Worm (Caenorhabditis elegans) whole organism, L2 larva: ENCODE results near the gene ugt-49.
A peak's percentile ranks its signal among the peaks of the same experiment; 100 is the strongest.

ENCODE experiments used
- R02D3.7 ChIP-seq: fragments of 150-350 bp; optimal IDR thresholded peaks from 2 replicates; lab custom pipeline; 2014; ENCODE audit warnings: missing biosample characterization, missing genetic modification characterization
- alr-1 ChIP-seq: fragments of 150-350 bp; optimal IDR thresholded peaks from 2 replicates; lab custom pipeline; 2014; ENCODE audit warnings: missing biosample characterization, missing genetic modification characterization
- ama-1 ChIP-seq: fragments of 150-350 bp; optimal IDR thresholded peaks from 2 replicates; lab custom pipeline; 2018; ENCODE audit warnings: inconsistent platforms
- elt-1 ChIP-seq: fragments of 150-350 bp; optimal IDR thresholded peaks from 2 replicates; lab custom pipeline; 2014; ENCODE audit warnings: missing biosample characterization, missing genetic modification characterization
- fos-1 ChIP-seq: fragments of 150-350 bp; optimal IDR thresholded peaks from 2 replicates; lab custom pipeline; 2014; ENCODE audit warnings: missing biosample characterization, missing genetic modification characterization
- lin-11 ChIP-seq: fragments of 150-350 bp; sonication (generic microtip); optimal IDR thresholded peaks from 2 replicates; lab custom pipeline; 2014; ENCODE audit warnings: missing biosample characterization, missing genetic modification characterization, inconsistent platforms, mixed read lengths
- lin-13 ChIP-seq: fragments of 150-350 bp; optimal IDR thresholded peaks from 2 replicates; lab custom pipeline; 2014; ENCODE audit warnings: missing biosample characterization, missing genetic modification reagents, missing genetic modification characterization
- mdl-1 ChIP-seq, 2 experiments: fragments of 150-350 bp in 1 of 2; sonication (generic microtip) in 1 of 2; optimal IDR thresholded peaks; 2 replicates each; lab custom pipeline; 2017; ENCODE audit warnings: missing biosample characterization in 2 of 2, missing genetic modification characterization in 2 of 2
- nhr-25 ChIP-seq: fragments of 150-350 bp; sonication (generic microtip); optimal IDR thresholded peaks from 3 replicates; lab custom pipeline; 2014; ENCODE audit warnings: missing biosample characterization, missing genetic modification characterization
- sma-9 ChIP-seq, 2 experiments: fragments of 150-350 bp in 1 of 2; sonication (generic microtip) in 1 of 2; optimal IDR thresholded peaks; 2 replicates each; lab custom pipeline; 2014 to 2016; ENCODE audit warnings: missing genetic modification characterization in 2 of 2, mild to moderate bottlenecking in 1 of 2, missing biosample characterization in 1 of 2, missing compliant biosample characterization in 1 of 2, missing genetic modification reagents in 1 of 2, moderate library complexity in 1 of 2
- snpc-4 ChIP-seq: fragments of 150-350 bp; optimal IDR thresholded peaks from 2 replicates; lab custom pipeline; 2014; ENCODE audit warnings: missing biosample characterization, missing genetic modification characterization
- unc-55 ChIP-seq: fragments of 150-350 bp; sonication (generic microtip); optimal IDR thresholded peaks from 3 replicates; lab custom pipeline; 2014; ENCODE audit warnings: missing biosample characterization, missing genetic modification reagents, missing genetic modification characterization
- ztf-4 ChIP-seq: fragments of 150-350 bp; optimal IDR thresholded peaks from 2 replicates; lab custom pipeline; 2014; ENCODE audit warnings: missing biosample characterization, missing genetic modification characterization

- TF ChIP-seq alr-1 (tag; lab: Kevin White, UChicago) (no peak), sma-9 (GFP tag; optimal IDR thresholded peaks at IDR 0.05; lab: Kevin White, UChicago) (no peak), sma-9 (tag; optimal IDR thresholded peaks at IDR 0.05; lab: Kevin White, UChicago) (no peak), fos-1 (tag; lab: Kevin White, UChicago) (peak; percentile 32), nhr-25 (no peak), elt-1 (tag; lab: Kevin White, UChicago) (no peak), snpc-4 (tag; lab: Kevin White, UChicago) (no peak), ama-1 (lab: Kevin White, UChicago) (no peak), lin-11 (tag; lab: Kevin White, UChicago) (no peak), R02D3.7 (tag; lab: Kevin White, UChicago) (no peak), lin-13 (GFP tag; lab: Kevin White, UChicago) (peak; percentile 30), mdl-1 (tag; optimal IDR thresholded peaks at IDR 0.05; lab: Kevin White, UChicago) (no peak), ztf-4 (tag; lab: Kevin White, UChicago) (no peak), unc-55 (GFP tag; lab: Kevin White, UChicago) (no peak)
These were observed 33.7 kb upstream of the ugt-49 start, which contains the start of gene arx-2 for ce11 chrV:10338305-10338992.
